Fruit fly (Drosophila melanogaster): ENCODE results near the gene CG9459.

DNA sequence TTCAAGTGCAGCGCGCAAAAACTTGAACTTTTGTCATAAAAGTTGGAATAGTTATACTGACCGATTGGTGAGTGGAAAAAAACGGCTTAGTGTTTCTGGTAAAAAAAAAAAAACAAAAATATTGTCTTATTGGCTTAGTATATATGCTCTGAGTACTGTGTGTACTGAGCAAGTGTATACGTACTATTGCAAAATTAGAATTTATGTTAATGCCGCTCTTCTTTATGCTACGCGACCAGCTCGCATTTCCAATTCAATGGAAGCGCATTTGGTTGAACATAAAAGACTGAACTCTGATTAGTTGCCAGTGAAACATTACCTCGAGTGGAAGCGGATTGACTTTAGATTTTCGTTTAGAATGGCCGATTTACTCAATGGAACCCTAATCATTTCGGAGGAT lies 5.7 kb downstream of the CG9459 start, which contains the start of gene CG8534:
- TF ChIP-seq Hr38 (GFP tag; optimal IDR thresholded peaks at IDR 0.05) (no peak), Eip78C (GFP tag) (no peak), Blimp-1 (GFP tag; optimal IDR thresholded peaks at IDR 0.05) (no peak)
